Worm (Caenorhabditis elegans) whole organism, early embryonic: ENCODE measurements around the gene lido-13.

Experiments used
- B0310.2 ChIP-seq: sonication (generic microtip); optimal IDR thresholded peaks from 2 replicates; lab custom pipeline; 2016; ENCODE audit warnings: mild to moderate bottlenecking, missing genetic modification characterization, missing compliant biosample characterization
- aly-1 ChIP-seq: sonication (generic microtip); optimal IDR thresholded peaks from 2 replicates; lab custom pipeline; 2016; ENCODE audit warnings: missing genetic modification characterization, missing compliant biosample characterization
- ama-1 ChIP-seq: fragments of 150-350 bp; optimal IDR thresholded peaks from 2 replicates; lab custom pipeline; 2014
- hmbx-1 ChIP-seq: sonication (generic microtip); optimal IDR thresholded peaks from 2 replicates; lab custom pipeline; 2016; ENCODE audit warnings: mild to moderate bottlenecking, missing genetic modification characterization, missing compliant biosample characterization
- hnd-1 ChIP-seq: sonication (generic microtip); optimal IDR thresholded peaks from 2 replicates; lab custom pipeline; 2016; ENCODE audit warnings: missing genetic modification characterization, missing compliant biosample characterization
- tbx-11 ChIP-seq: fragments of 200-800 bp; sonication (Bioruptor generic); IDR thresholded peaks from 2 replicates; pipeline ENCODE4 v1.3.6; 2022; ENCODE audit warnings: missing genetic modification characterization, missing compliant biosample characterization
- tbx-37 ChIP-seq: fragments of 200-800 bp; sonication (Bioruptor generic); conservative IDR thresholded peaks from 2 replicates; pipeline ENCODE4 v1.3.6; 2022; ENCODE audit warnings: missing genetic modification reagents, missing genetic modification characterization, missing compliant biosample characterization
- tra-4 ChIP-seq: sonication (generic microtip); optimal IDR thresholded peaks from 2 replicates; lab custom pipeline; 2017; ENCODE audit warnings: missing genetic modification characterization, missing compliant biosample characterization

DNA sequence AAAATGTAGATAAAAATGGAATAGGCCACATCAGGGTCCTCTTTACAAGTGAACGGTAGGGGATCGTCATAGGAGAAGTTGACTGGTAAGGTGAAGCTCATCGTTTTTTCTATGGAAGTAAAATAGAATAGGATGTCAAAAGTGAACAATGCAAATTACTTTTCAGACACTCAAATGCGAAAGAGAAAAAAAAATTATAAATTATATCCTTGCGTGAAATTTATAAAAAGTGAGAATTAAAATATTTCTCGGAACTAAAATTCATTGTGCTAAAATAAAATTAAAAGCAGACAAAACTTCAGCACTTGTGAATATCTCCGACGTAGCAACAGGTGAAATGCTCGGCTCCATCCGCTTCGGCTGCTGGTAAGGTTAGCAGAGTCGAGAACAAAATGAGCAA, 39.2 kb upstream of the lido-13 start, which contains the start of gene srg-22:
- TF ChIP-seq tbx-37 (GFP tag; lab: Robert Waterston, UW) = no peak
- no peak for TF ChIP-seq tra-4 (tag; lab: Kevin White, UChicago)
- no peak for TF ChIP-seq aly-1
- no peak for TF ChIP-seq B0310.2 (tag; lab: Kevin White, UChicago)
- TF ChIP-seq ama-1 = no peak
- TF ChIP-seq tbx-11 (GFP tag; lab: Robert Waterston, UW) = no peak
- no peak for TF ChIP-seq hmbx-1 (tag; lab: Kevin White, UChicago)
- TF ChIP-seq hnd-1 = no peak
